Fruit fly (Drosophila melanogaster) whole organism, embryonic: ENCODE measurements around the gene dpr14.

Experiments
- Antp ChIP-seq: fragments of 200-800 bp; sonication (Bioruptor generic); optimal IDR thresholded peaks from 3 replicates; lab custom pipeline; 2016; ENCODE audit warnings: missing biosample characterization, missing genetic modification characterization
- B-H2 ChIP-seq: fragments of 200-800 bp; sonication (Bioruptor generic); optimal IDR thresholded peaks from 2 replicates; lab custom pipeline; 2018; ENCODE audit warnings: missing biosample characterization, mild to moderate bottlenecking, missing genetic modification characterization
- CG10267 ChIP-seq: fragments of 200-800 bp; sonication (Bioruptor generic); optimal IDR thresholded peaks from 2 replicates; lab custom pipeline; 2018; ENCODE audit warnings: missing biosample characterization, mild to moderate bottlenecking, missing genetic modification characterization, moderate library complexity
- CG11247 ChIP-seq: fragments of 200-800 bp; sonication (Bioruptor generic); IDR thresholded peaks from 2 replicates; pipeline ENCODE4 v1.3.6; 2022; ENCODE audit warnings: missing biosample characterization, missing genetic modification characterization
- CG12104 ChIP-seq: fragments of 200-800 bp; sonication (Bioruptor generic); optimal IDR thresholded peaks from 3 replicates; lab custom pipeline; 2016; ENCODE audit warnings: missing biosample characterization, missing genetic modification characterization
- CG14710 ChIP-seq: fragments of 200-800 bp; sonication (Bioruptor generic); optimal IDR thresholded peaks from 3 replicates; lab custom pipeline; 2019; ENCODE audit warnings: missing biosample characterization, mild to moderate bottlenecking, missing genetic modification characterization, moderate library complexity
- CG15269 ChIP-seq: fragments of 200-800 bp; sonication (Bioruptor generic); optimal IDR thresholded peaks from 2 replicates; lab custom pipeline; 2018; ENCODE audit warnings: missing biosample characterization, mild to moderate bottlenecking, missing genetic modification characterization, moderate library complexity
- CG15514 ChIP-seq: fragments of 200-800 bp; sonication (Bioruptor generic); optimal IDR thresholded peaks from 3 replicates; lab custom pipeline; 2017; ENCODE audit warnings: missing biosample characterization, missing genetic modification characterization, mild to moderate bottlenecking, moderate library complexity, missing genetic modification reagents
- CG16813 ChIP-seq: fragments of 200-800 bp; sonication (Bioruptor generic); IDR thresholded peaks from 3 replicates; pipeline ENCODE4 v1.3.6; 2022; ENCODE audit warnings: missing biosample characterization, missing genetic modification characterization; ENCODE audit not compliant: partially characterized antibody
- CG17186 ChIP-seq: fragments of 200-800 bp; sonication (Bioruptor generic); optimal IDR thresholded peaks from 3 replicates; lab custom pipeline; 2017; ENCODE audit warnings: missing biosample characterization, missing genetic modification reagents, missing genetic modification characterization
- CG17385 ChIP-seq: fragments of 200-800 bp; sonication (Bioruptor generic); optimal IDR thresholded peaks from 3 replicates; lab custom pipeline; 2018; ENCODE audit warnings: missing biosample characterization, mild to moderate bottlenecking, missing genetic modification characterization
- CG2678 ChIP-seq: fragments of 200-800 bp; sonication (Bioruptor generic); optimal IDR thresholded peaks from 3 replicates; lab custom pipeline; 2019; ENCODE audit warnings: missing biosample characterization, mild to moderate bottlenecking, missing genetic modification characterization, moderate library complexity
- CG3407 ChIP-seq: fragments of 200-800 bp; sonication (Bioruptor generic); optimal IDR thresholded peaks from 2 replicates; lab custom pipeline; 2018; ENCODE audit warnings: missing biosample characterization, mild to moderate bottlenecking, missing genetic modification characterization
- CG34224 ChIP-seq: fragments of 200-800 bp; sonication (Bioruptor generic); IDR thresholded peaks from 3 replicates; pipeline ENCODE4 v1.3.6; 2022; ENCODE audit warnings: missing biosample characterization, missing genetic modification characterization; ENCODE audit not compliant: partially characterized antibody
- CG4328 ChIP-seq: fragments of 200-800 bp; sonication (Bioruptor generic); optimal IDR thresholded peaks from 3 replicates; lab custom pipeline; 2017; ENCODE audit warnings: missing biosample characterization, missing genetic modification reagents, missing genetic modification characterization
- CG4360 ChIP-seq: fragments of 200-800 bp; sonication (Bioruptor generic); IDR thresholded peaks from 2 replicates; pipeline ENCODE4 v1.3.6; 2022; ENCODE audit warnings: missing biosample characterization, missing genetic modification characterization
- CG6683 ChIP-seq: fragments of 200-800 bp; sonication (Bioruptor generic); optimal IDR thresholded peaks from 2 replicates; lab custom pipeline; 2017; ENCODE audit warnings: missing biosample characterization, mild to moderate bottlenecking, missing genetic modification characterization, missing genetic modification reagents
- CG6689 ChIP-seq: fragments of 200-800 bp; sonication (Bioruptor generic); IDR thresholded peaks from 2 replicates; pipeline ENCODE4 v1.3.6; 2022; ENCODE audit warnings: missing biosample characterization, missing genetic modification characterization
- CG6791 ChIP-seq: fragments of 200-800 bp; sonication (Bioruptor generic); IDR thresholded peaks from 3 replicates; pipeline ENCODE4 v1.3.6; 2022; ENCODE audit warnings: missing biosample characterization, missing genetic modification characterization; ENCODE audit not compliant: partially characterized antibody
- CG9215 ChIP-seq: fragments of 200-800 bp; sonication (Bioruptor generic); IDR thresholded peaks from 2 replicates; pipeline ENCODE4 v1.3.6; 2022; ENCODE audit warnings: missing biosample characterization, missing genetic modification characterization
- CoRest ChIP-seq: fragments of 200-800 bp; sonication (Bioruptor generic); optimal IDR thresholded peaks from 3 replicates; lab custom pipeline; 2018; ENCODE audit warnings: missing biosample characterization, mild to moderate bottlenecking, missing genetic modification characterization, moderate library complexity
- Dll ChIP-seq: fragments of 200-800 bp; sonication (Bioruptor generic); IDR thresholded peaks from 4 replicates; pipeline ENCODE4 v1.3.6; 2022; ENCODE audit warnings: missing biosample characterization, missing genetic modification characterization; ENCODE audit not compliant: partially characterized antibody
- Fer1 ChIP-seq: fragments of 200-800 bp; sonication (Bioruptor generic); optimal IDR thresholded peaks from 2 replicates; lab custom pipeline; 2017; ENCODE audit warnings: missing biosample characterization, mild to moderate bottlenecking, missing genetic modification characterization
- H15 ChIP-seq: fragments of 200-800 bp; sonication (Bioruptor generic); IDR thresholded peaks from 3 replicates; pipeline ENCODE4 v1.3.6; 2022; ENCODE audit warnings: missing biosample characterization, missing genetic modification characterization
- HmgZ ChIP-seq: fragments of 200-800 bp; sonication (Bioruptor generic); optimal IDR thresholded peaks from 2 replicates; lab custom pipeline; 2018; ENCODE audit warnings: missing biosample characterization, mild to moderate bottlenecking, missing genetic modification characterization
- Lim3 ChIP-seq: fragments of 200-800 bp; sonication (Bioruptor generic); IDR thresholded peaks from 2 replicates; pipeline ENCODE4 v1.3.6; 2022; ENCODE audit warnings: missing biosample characterization, missing genetic modification characterization
- NK7.1 ChIP-seq: fragments of 200-800 bp; sonication (Bioruptor generic); optimal IDR thresholded peaks from 3 replicates; lab custom pipeline; 2016; ENCODE audit warnings: missing biosample characterization, missing genetic modification characterization
- Rfx ChIP-seq: fragments of 200-800 bp; sonication (Bioruptor generic); IDR thresholded peaks from 2 replicates; pipeline ENCODE4 v1.3.6; 2022; ENCODE audit warnings: missing biosample characterization, missing genetic modification characterization
- Sin3A ChIP-seq: fragments of >200 bp; optimal IDR thresholded peaks from 2 replicates; lab custom pipeline; 2018
- Spps ChIP-seq: fragments of 200-800 bp; sonication (Bioruptor generic); optimal IDR thresholded peaks from 2 replicates; lab custom pipeline; 2018; ENCODE audit warnings: missing biosample characterization, mild to moderate bottlenecking, missing genetic modification characterization
- Sry-δ ChIP-seq: fragments of 200-800 bp; sonication (Bioruptor generic); optimal IDR thresholded peaks from 2 replicates; lab custom pipeline; 2016; ENCODE audit warnings: missing biosample characterization, missing genetic modification characterization
- Vsx1 ChIP-seq: fragments of 200-800 bp; sonication (Bioruptor generic); optimal IDR thresholded peaks from 2 replicates; lab custom pipeline; 2017; ENCODE audit warnings: missing biosample characterization, mild to moderate bottlenecking, missing genetic modification characterization, missing genetic modification reagents
- ash1 ChIP-seq: fragments of 200-800 bp; sonication (Bioruptor generic); optimal IDR thresholded peaks from 2 replicates; lab custom pipeline; 2018; ENCODE audit warnings: missing biosample characterization, mild to moderate bottlenecking, missing genetic modification characterization
- bab2 ChIP-seq: fragments of 200-800 bp; sonication (Bioruptor generic); optimal IDR thresholded peaks from 2 replicates; lab custom pipeline; 2016; ENCODE audit warnings: missing biosample characterization, missing genetic modification characterization
- cas ChIP-seq: fragments of 200-800 bp; sonication (Bioruptor generic); IDR thresholded peaks from 2 replicates; pipeline ENCODE4 v1.3.6; 2022; ENCODE audit warnings: missing biosample characterization, missing genetic modification characterization
- crc ChIP-seq: fragments of 200-800 bp; sonication (Bioruptor generic); optimal IDR thresholded peaks from 2 replicates; lab custom pipeline; 2016; ENCODE audit warnings: missing biosample characterization, missing genetic modification characterization
- danr ChIP-seq: fragments of 200-800 bp; sonication (Bioruptor generic); IDR thresholded peaks from 2 replicates; pipeline ENCODE4 v1.3.6; 2022; ENCODE audit warnings: missing biosample characterization, missing genetic modification characterization
- esg ChIP-seq: fragments of 200-800 bp; sonication (Bioruptor generic); conservative IDR thresholded peaks from 2 replicates; pipeline ENCODE4 v1.3.6; 2022; ENCODE audit warnings: missing biosample characterization, missing genetic modification characterization
- gcm ChIP-seq: fragments of 200-800 bp; sonication (Bioruptor generic); optimal IDR thresholded peaks from 2 replicates; lab custom pipeline; 2019; ENCODE audit warnings: missing biosample characterization, mild to moderate bottlenecking, missing genetic modification characterization, moderate library complexity
- ham ChIP-seq: fragments of 200-800 bp; sonication (Bioruptor generic); IDR thresholded peaks from 2 replicates; pipeline ENCODE4 v1.3.6; 2022; ENCODE audit warnings: missing biosample characterization, missing genetic modification characterization
- lola ChIP-seq, 3 experiments: fragments of >200 bp in 2 of 3; fragments of 200-800 bp in 1 of 3; sonication (Bioruptor generic) in 1 of 3; optimal IDR thresholded peaks; 2 replicates each; lab custom pipeline; 2017 to 2019; ENCODE audit warnings: missing biosample characterization in 3 of 3, missing genetic modification characterization in 3 of 3, mild to moderate bottlenecking in 1 of 3, moderate library complexity in 1 of 3
- mirr ChIP-seq: fragments of 200-800 bp; sonication (Bioruptor generic); optimal IDR thresholded peaks from 3 replicates; lab custom pipeline; 2018; ENCODE audit warnings: missing biosample characterization, mild to moderate bottlenecking, missing genetic modification characterization
- mld ChIP-seq: fragments of 200-800 bp; sonication (Bioruptor generic); IDR thresholded peaks from 3 replicates; pipeline ENCODE4 v1.3.6; 2022; ENCODE audit warnings: missing biosample characterization, missing genetic modification characterization; ENCODE audit not compliant: partially characterized antibody
- onecut ChIP-seq: fragments of 200-800 bp; sonication (Bioruptor generic); IDR thresholded peaks from 2 replicates; pipeline ENCODE4 v1.3.6; 2022; ENCODE audit warnings: missing biosample characterization, missing genetic modification characterization
- pan ChIP-seq, 4 experiments: fragments of >200 bp in 3 of 4; fragments of 200-800 bp in 1 of 4; sonication (Bioruptor generic) in 1 of 4; optimal IDR thresholded peaks in 3 of 4; IDR thresholded peaks in 1 of 4; 2 replicates each; pipeline versions ENCODE4 v1.3.6 to Lab custom; 2017 to 2022; ENCODE audit warnings: missing biosample characterization in 2 of 4, missing genetic modification characterization in 2 of 4, mixed read lengths in 1 of 4
- pum ChIP-seq: fragments of 200-800 bp; sonication (Bioruptor generic); optimal IDR thresholded peaks from 2 replicates; lab custom pipeline; 2016; ENCODE audit warnings: missing biosample characterization, missing genetic modification characterization
- pzg ChIP-seq: fragments of 200-800 bp; sonication (Bioruptor generic); optimal IDR thresholded peaks from 3 replicates; lab custom pipeline; 2018; ENCODE audit warnings: missing biosample characterization, mild to moderate bottlenecking, missing genetic modification characterization, moderate library complexity
- trem ChIP-seq: fragments of 200-800 bp; optimal IDR thresholded peaks from 3 replicates; lab custom pipeline; 2019; ENCODE audit warnings: missing biosample characterization, mild to moderate bottlenecking, missing genetic modification characterization, moderate library complexity
- ttk ChIP-seq: fragments of 200-800 bp; sonication (Bioruptor generic); IDR thresholded peaks from 2 replicates; pipeline ENCODE4 v2.1.2; 2022; ENCODE audit warnings: missing biosample characterization, missing genetic modification characterization

The dpr14 gene

DNA sequence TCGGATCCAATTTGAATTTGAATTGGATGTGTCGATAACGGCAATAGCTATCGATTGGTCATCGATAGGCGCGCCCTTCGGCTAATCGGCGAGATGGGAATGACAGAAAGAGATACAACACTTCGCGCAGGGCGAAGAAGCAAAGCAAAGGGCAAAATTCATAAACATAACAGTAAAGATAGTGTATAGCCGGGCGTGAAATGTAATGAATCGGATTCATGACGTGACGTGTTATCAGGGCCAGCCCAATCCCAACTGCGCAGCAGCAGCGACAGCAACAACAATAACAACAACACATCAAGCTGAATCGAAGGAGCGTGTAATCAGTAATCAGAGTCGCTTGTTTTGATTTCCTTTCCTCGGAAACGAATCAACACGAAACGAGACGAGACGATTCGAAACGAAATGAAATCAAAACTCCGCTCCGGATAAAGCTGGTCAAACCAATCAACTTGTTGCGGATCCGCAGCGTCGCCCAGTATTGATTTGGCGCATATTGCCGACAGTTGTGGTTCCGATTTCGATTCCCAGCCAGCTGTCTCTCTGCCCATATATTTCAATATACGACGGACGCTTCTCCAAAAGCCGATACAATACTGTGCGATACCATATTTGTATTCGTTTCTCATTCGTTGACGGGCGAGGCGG is 4.0 kb upstream of the dpr14 start, which contains the start of gene snz (continued):
- peak; percentile 77 for TF ChIP-seq CG4360 (GFP tag; lab: Robert Waterston, UW)
- peak; percentile 55 for TF ChIP-seq Rfx (GFP tag; lab: Robert Waterston, UW)
- peak; percentile 1 for TF ChIP-seq CG17385 (GFP tag; lab: Kevin White, UChicago)
- TF ChIP-seq HmgZ, result peak; percentile 54
- TF ChIP-seq CG6791 (GFP tag; lab: Robert Waterston, UW), result peak; percentile 81
- no peak for TF ChIP-seq CG6683 (GFP tag; lab: Kevin White, UChicago)
- TF ChIP-seq pan (optimal IDR thresholded peaks at IDR 0.05; lab: Kevin White, UChicago), result no peak
- TF ChIP-seq pan (GFP tag; optimal IDR thresholded peaks at IDR 0.05 in 1 of 2, IDR thresholded peaks at IDR 0.05 in 1 of 2), result peak in 1 of 2 experiments; percentile 19
- TF ChIP-seq onecut (GFP tag; lab: Robert Waterston, UW), result peak; percentile 85
- peak; percentile 74 for TF ChIP-seq Sry-δ
- no peak for TF ChIP-seq Antp (GFP tag; lab: Kevin White, UChicago)
- TF ChIP-seq crc (GFP tag; lab: Kevin White, UChicago), result no peak
- TF ChIP-seq CG4328 (GFP tag; lab: Kevin White, UChicago), result no peak
- TF ChIP-seq CG10267 (tag; lab: Kevin White, UChicago), result peak; percentile 22
- TF ChIP-seq CG12104, result no peak
- no peak for TF ChIP-seq Vsx1 (GFP tag; lab: Kevin White, UChicago)
- TF ChIP-seq ash1 (GFP tag; lab: Kevin White, UChicago), result no peak
- peak; percentile 77 for TF ChIP-seq Dll (GFP tag; lab: Robert Waterston, UW)
- TF ChIP-seq CG15514, result peak; percentile 25
- no peak for TF ChIP-seq Spps
- TF ChIP-seq Lim3 (GFP tag; lab: Robert Waterston, UW), result no peak
- TF ChIP-seq CG6689 (GFP tag; lab: Robert Waterston, UW), result no peak
- TF ChIP-seq CG16813 (GFP tag; lab: Robert Waterston, UW), result peak; percentile 71
- no peak for TF ChIP-seq CG15269
- no peak for TF ChIP-seq pum (GFP tag; lab: Kevin White, UChicago)
- no peak for TF ChIP-seq H15
- TF ChIP-seq ham (GFP tag; lab: Robert Waterston, UW), result no peak
- peak; percentile 23 for TF ChIP-seq CoRest
- TF ChIP-seq CG9215 (GFP tag; lab: Robert Waterston, UW), result no peak
- peak; percentile 57 for TF ChIP-seq pzg (GFP tag; lab: Kevin White, UChicago)
- TF ChIP-seq CG3407 (GFP tag; lab: Kevin White, UChicago), result no peak
- TF ChIP-seq ttk (GFP tag; lab: Robert Waterston, UW), result no peak
- peak; percentile 15 for TF ChIP-seq CG14710 (tag; lab: Kevin White, UChicago)
- TF ChIP-seq CG2678 (tag; lab: Kevin White, UChicago), result no peak
- TF ChIP-seq mld (GFP tag; lab: Robert Waterston, UW), result peak; percentile 75
- TF ChIP-seq CG34224 (GFP tag; lab: Robert Waterston, UW), result peak; percentile 76
- TF ChIP-seq trem (tag; lab: Kevin White, UChicago), result peak; percentile 1
- no peak for TF ChIP-seq lola (GFP tag; optimal IDR thresholded peaks at IDR 0.05; lab: Kevin White, UChicago)
- no peak for TF ChIP-seq NK7.1
- peak; percentile 8 for TF ChIP-seq Sin3A (lab: Kevin White, UChicago)
- TF ChIP-seq esg, result no peak
- TF ChIP-seq Fer1 (GFP tag; lab: Kevin White, UChicago), result peak; percentile 34
- no peak for TF ChIP-seq danr (GFP tag; lab: Robert Waterston, UW)
- TF ChIP-seq CG11247 (GFP tag; lab: Robert Waterston, UW), result no peak
- no peak for TF ChIP-seq bab2
- no peak for TF ChIP-seq cas (GFP tag; lab: Robert Waterston, UW)
- peak; percentile 83 for TF ChIP-seq mirr (GFP tag; lab: Kevin White, UChicago)
- TF ChIP-seq B-H2 (GFP tag; lab: Kevin White, UChicago), result peak; percentile 30
- TF ChIP-seq CG17186 (GFP tag; lab: Kevin White, UChicago), result peak; percentile 51
- no peak for TF ChIP-seq gcm (GFP tag; lab: Kevin White, UChicago)
